Fruit fly (Drosophila melanogaster): ENCODE data around the gene Grl36b.

Grl36b gene

DNA sequence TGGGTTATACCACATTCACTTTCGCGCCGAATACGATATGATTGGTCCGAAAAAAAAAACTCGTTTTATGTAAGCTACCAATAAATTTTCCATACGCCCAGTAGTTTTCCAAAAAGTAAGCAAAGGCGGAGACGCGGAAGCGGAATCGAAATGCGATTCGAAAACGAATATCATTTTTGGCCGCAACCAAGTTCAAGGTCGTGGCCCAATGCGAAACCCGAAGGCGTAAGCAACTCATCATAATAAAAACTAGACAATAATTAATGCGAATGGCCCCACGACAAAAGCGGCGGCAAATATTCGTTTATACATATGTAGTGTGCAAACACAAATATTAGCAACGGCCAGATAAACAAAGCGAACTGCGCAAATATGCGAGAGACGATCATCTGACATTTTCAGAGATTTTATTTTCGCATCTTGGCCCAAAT lies 10.9 kb upstream of the Grl36b start (continued):
- no peak for TF ChIP-seq Trl (optimal IDR thresholded peaks at IDR 0.05)
- TF ChIP-seq Trl (GFP tag; optimal IDR thresholded peaks at IDR 0.05): peak; percentile 68
- TF ChIP-seq CG14965 (GFP tag; optimal IDR thresholded peaks at IDR 0.05; ENCODE audit: borderline replicate concordance): no peak
- TF ChIP-seq Bteb2 (GFP tag; optimal IDR thresholded peaks at IDR 0.05): peak; percentile 62
- TF ChIP-seq rib (GFP tag; IDR thresholded peaks at IDR 0.05): peak; percentile 90
- no peak for TF ChIP-seq nerfin-2 (GFP tag; IDR thresholded peaks at IDR 0.05; ENCODE audit: partially characterized antibody)
- TF ChIP-seq CG13123 (GFP tag; optimal IDR thresholded peaks at IDR 0.05): no peak
- TF ChIP-seq CG2202 (tag; optimal IDR thresholded peaks at IDR 0.05): no peak
- peak; percentile 27 for TF ChIP-seq HHEX (GFP tag; optimal IDR thresholded peaks at IDR 0.05)
- peak; percentile 87; the same call in 3 of the 4 replicates for TF ChIP-seq chinmo (GFP tag; IDR thresholded peaks at IDR 0.05; ENCODE audit: partially characterized antibody)
- TF ChIP-seq sug (tag; optimal IDR thresholded peaks at IDR 0.05): peak; percentile 47
- peak; percentile 37; the same call in 1 of the 3 replicates for TF ChIP-seq dysf (GFP tag; IDR thresholded peaks at IDR 0.05)
- peak; percentile 47 for TF ChIP-seq bab2 (GFP tag; optimal IDR thresholded peaks at IDR 0.05)
- TF ChIP-seq Eip74EF (GFP tag; optimal IDR thresholded peaks at IDR 0.05): peak in 1 of 2 experiments; percentile 99
- no peak for TF ChIP-seq stc (GFP tag; IDR thresholded peaks at IDR 0.05)
- peak; percentile 32 for TF ChIP-seq zfh2 (GFP tag; optimal IDR thresholded peaks at IDR 0.05)
- TF ChIP-seq sob (GFP tag; IDR thresholded peaks at IDR 0.05): peak; percentile 50; the same call in 1 of the 2 replicates
- peak; percentile 50 for TF ChIP-seq CG6765 (GFP tag; optimal IDR thresholded peaks at IDR 0.05)
- TF ChIP-seq B-H2 (GFP tag; optimal IDR thresholded peaks at IDR 0.05): peak; percentile 71
- no peak for TF ChIP-seq tup (GFP tag; optimal IDR thresholded peaks at IDR 0.05)
- no peak for TF ChIP-seq nau (GFP tag; optimal IDR thresholded peaks at IDR 0.05)
- TF ChIP-seq CrebB (tag; optimal IDR thresholded peaks at IDR 0.05): peak; percentile 18
- TF ChIP-seq CG15269 (tag; optimal IDR thresholded peaks at IDR 0.05): peak; percentile 23
- peak; percentile 17; the same call in 1 of the 2 replicates for TF ChIP-seq CG11247 (GFP tag; IDR thresholded peaks at IDR 0.05)
- TF ChIP-seq lov (optimal IDR thresholded peaks at IDR 0.05): no peak
- no peak for TF ChIP-seq lov (GFP tag; IDR thresholded peaks at IDR 0.05)
- no peak for TF ChIP-seq onecut (GFP tag; IDR thresholded peaks at IDR 0.05)
- TF ChIP-seq CG7745 (tag; optimal IDR thresholded peaks at IDR 0.05): no peak
- TF ChIP-seq CG10543 (GFP tag; optimal IDR thresholded peaks at IDR 0.05): peak; percentile 81
- TF ChIP-seq CG17612 (GFP tag; IDR thresholded peaks at IDR 0.05): 0 out of 2 replicates have a peak, but pooled peaks have one; percentile 22
- no peak for TF ChIP-seq ewg (GFP tag; optimal IDR thresholded peaks at IDR 0.05)
- no peak for TF ChIP-seq aop (GFP tag; IDR thresholded peaks at IDR 0.05)
- TF ChIP-seq Med (GFP tag): peak; percentile 93
- TF ChIP-seq CG11456 (GFP tag; IDR thresholded peaks at IDR 0.05): peak; percentile 46; the same call in 1 of the 3 replicates
- TF ChIP-seq CG33213 (GFP tag; optimal IDR thresholded peaks at IDR 0.05): no peak
- TF ChIP-seq CTCF (GFP tag; optimal IDR thresholded peaks at IDR 0.05): no peak
- TF ChIP-seq shn (GFP tag; optimal IDR thresholded peaks at IDR 0.05): peak; percentile 0
- TF ChIP-seq CG32532 (GFP tag; IDR thresholded peaks at IDR 0.05): peak; percentile 37; the same call in 1 of the 2 replicates
- 0 out of 2 replicates have a peak, but pooled peaks have one; percentile 46 for TF ChIP-seq gsb (GFP tag; IDR thresholded peaks at IDR 0.05)
- peak; percentile 31 for TF ChIP-seq HLH54F (GFP tag; optimal IDR thresholded peaks at IDR 0.05)
- TF ChIP-seq CG16779 (GFP tag; IDR thresholded peaks at IDR 0.05): 0 out of 2 replicates have a peak, but pooled peaks have one; percentile 26
- no peak for TF ChIP-seq CG30020 (tag; optimal IDR thresholded peaks at IDR 0.05)
- TF ChIP-seq CG8388 (GFP tag; optimal IDR thresholded peaks at IDR 0.05): no peak
- TF ChIP-seq CG3847 (GFP tag; IDR thresholded peaks at IDR 0.05): no peak; the same call in 1 of the 2 replicates
- no peak for TF ChIP-seq salm (tag; optimal IDR thresholded peaks at IDR 0.05)
- TF ChIP-seq Dip3 (GFP tag; optimal IDR thresholded peaks at IDR 0.05): peak; percentile 38
